Fruit fly (Drosophila melanogaster): Measurements from ENCODE around the gene CG13887.

CG13887 gene

dm6 chr3L:813911-814310 is 23.8 kb upstream of the CG13887 start:
- peak; percentile 0 for TF ChIP-seq CG15710 (tag; optimal IDR thresholded peaks at IDR 0.05)
- no peak for TF ChIP-seq rn (GFP tag; IDR thresholded peaks at IDR 0.05)
- peak; percentile 32 for TF ChIP-seq CG17806 (tag; optimal IDR thresholded peaks at IDR 0.05)
- TF ChIP-seq CG8159 (tag; optimal IDR thresholded peaks at IDR 0.05) = peak; percentile 31
- TF ChIP-seq CG14655 (GFP tag; optimal IDR thresholded peaks at IDR 0.05) = peak; percentile 56
- peak; percentile 45; the same call in 1 of the 3 replicates for TF ChIP-seq CG4496 (GFP tag; IDR thresholded peaks at IDR 0.05)
- peak; percentile 43 for TF ChIP-seq CG8301 (tag; optimal IDR thresholded peaks at IDR 0.05)
- TF ChIP-seq Pif1A (GFP tag; optimal IDR thresholded peaks at IDR 0.05) = peak; percentile 21
- TF ChIP-seq Ets98B (GFP tag; IDR thresholded peaks at IDR 0.05) = peak; percentile 33; the same call in 1 of the 2 replicates
- no peak for TF ChIP-seq D1 (tag; optimal IDR thresholded peaks at IDR 0.05)
- no peak for TF ChIP-seq CG13204 (GFP tag; optimal IDR thresholded peaks at IDR 0.05)
- TF ChIP-seq EcR (GFP tag; optimal IDR thresholded peaks at IDR 0.05) = no peak
- TF ChIP-seq CG10348 (GFP tag; IDR thresholded peaks at IDR 0.05) = no peak
- 0 out of 2 replicates have a peak, but pooled peaks have one; percentile 16 for TF ChIP-seq CG12605 (GFP tag; IDR thresholded peaks at IDR 0.05)
- no peak for TF ChIP-seq Snoo (tag; optimal IDR thresholded peaks at IDR 0.05)
- TF ChIP-seq fd96Ca (GFP tag; IDR thresholded peaks at IDR 0.05) = 0 out of 3 replicates have a peak, but pooled peaks have one; percentile 44
- peak; percentile 31 for TF ChIP-seq CG9948 (tag; optimal IDR thresholded peaks at IDR 0.05)
- no peak for TF ChIP-seq CG34367 (tag; optimal IDR thresholded peaks at IDR 0.05)

- 0 out of 3 replicates have a peak, but pooled peaks have one; percentile 31 for TF ChIP-seq CG4496 (GFP tag; IDR thresholded peaks at IDR 0.05)
- TF ChIP-seq CG12605 (GFP tag; IDR thresholded peaks at IDR 0.05) = no peak
- no peak for TF ChIP-seq Pif1B (GFP tag; optimal IDR thresholded peaks at IDR 0.05)
Observed at dm6 chr3L:815234-816200, 22.1 kb upstream of the CG13887 start.

dm6 chr3L:817708-818107 is 20.0 kb upstream of the CG13887 start:
- TF ChIP-seq CG32121 (GFP tag; IDR thresholded peaks at IDR 0.05) (no peak), Pif1B (GFP tag; optimal IDR thresholded peaks at IDR 0.05) (peak; percentile 46), CG9948 (tag; optimal IDR thresholded peaks at IDR 0.05) (peak; percentile 38), Snoo (tag; optimal IDR thresholded peaks at IDR 0.05) (peak; percentile 22), CG4496 (GFP tag; IDR thresholded peaks at IDR 0.05) (no peak), rn (GFP tag; IDR thresholded peaks at IDR 0.05) (no peak), CG13204 (GFP tag; optimal IDR thresholded peaks at IDR 0.05) (no peak), CG34367 (tag; optimal IDR thresholded peaks at IDR 0.05) (peak; percentile 42), CG15710 (tag; optimal IDR thresholded peaks at IDR 0.05) (peak; percentile 41), CG17806 (tag; optimal IDR thresholded peaks at IDR 0.05) (peak; percentile 38), EcR (GFP tag; optimal IDR thresholded peaks at IDR 0.05) (no peak), Ets98B (GFP tag; IDR thresholded peaks at IDR 0.05) (no peak), Pif1A (GFP tag; optimal IDR thresholded peaks at IDR 0.05) (peak; percentile 63), CG8159 (tag; optimal IDR thresholded peaks at IDR 0.05) (peak; percentile 59)

- TF ChIP-seq CG12605 (GFP tag; IDR thresholded peaks at IDR 0.05) (no peak), CG13204 (GFP tag; optimal IDR thresholded peaks at IDR 0.05) (no peak), CG34367 (tag; optimal IDR thresholded peaks at IDR 0.05) (peak; percentile 17), CG17806 (tag; optimal IDR thresholded peaks at IDR 0.05) (peak; percentile 24), gl (tag; optimal IDR thresholded peaks at IDR 0.05) (no peak), CG4496 (GFP tag; IDR thresholded peaks at IDR 0.05) (no peak; the same call in 2 of the 3 replicates), EcR (GFP tag; optimal IDR thresholded peaks at IDR 0.05) (no peak), CG8159 (tag; optimal IDR thresholded peaks at IDR 0.05) (peak; percentile 61), CG14655 (GFP tag; optimal IDR thresholded peaks at IDR 0.05) (peak; percentile 10), CG8301 (tag; optimal IDR thresholded peaks at IDR 0.05) (peak; percentile 14), fd96Ca (GFP tag; IDR thresholded peaks at IDR 0.05) (peak; percentile 39; the same call in 1 of the 3 replicates), CG9948 (tag; optimal IDR thresholded peaks at IDR 0.05) (peak; percentile 20), CG15710 (tag; optimal IDR thresholded peaks at IDR 0.05) (peak; percentile 43), rn (GFP tag; IDR thresholded peaks at IDR 0.05) (no peak), Pif1A (GFP tag; optimal IDR thresholded peaks at IDR 0.05) (peak; percentile 61), Snoo (tag; optimal IDR thresholded peaks at IDR 0.05) (peak; percentile 58), Ets98B (GFP tag; IDR thresholded peaks at IDR 0.05) (peak; percentile 25; the same call in 1 of the 2 replicates), Pif1B (GFP tag; optimal IDR thresholded peaks at IDR 0.05) (peak; percentile 41), CG32121 (GFP tag; IDR thresholded peaks at IDR 0.05) (peak; percentile 10), CG10348 (GFP tag; IDR thresholded peaks at IDR 0.05) (peak; percentile 31; the same call in 1 of the 2 replicates), D1 (tag; optimal IDR thresholded peaks at IDR 0.05) (no peak)
Observed at dm6 chr3L:818438-819138, 19.1 kb upstream of the CG13887 start.

- peak; percentile 51; the same call in 1 of the 2 replicates for TF ChIP-seq rn (GFP tag; IDR thresholded peaks at IDR 0.05)
- TF ChIP-seq Snoo (tag; optimal IDR thresholded peaks at IDR 0.05) = peak; percentile 67
- TF ChIP-seq CG34367 (tag; optimal IDR thresholded peaks at IDR 0.05) = no peak
- peak; percentile 33 for TF ChIP-seq Pif1A (GFP tag; optimal IDR thresholded peaks at IDR 0.05)
- peak; percentile 57; the same call in 1 of the 3 replicates for TF ChIP-seq fd96Ca (GFP tag; IDR thresholded peaks at IDR 0.05)
- TF ChIP-seq CG10348 (GFP tag; IDR thresholded peaks at IDR 0.05) = no peak
- TF ChIP-seq Ets98B (GFP tag; IDR thresholded peaks at IDR 0.05) = peak; percentile 55
- peak; percentile 16 for TF ChIP-seq CG17806 (tag; optimal IDR thresholded peaks at IDR 0.05)
- TF ChIP-seq CG15710 (tag; optimal IDR thresholded peaks at IDR 0.05) = peak; percentile 3
- no peak for TF ChIP-seq EcR (GFP tag; optimal IDR thresholded peaks at IDR 0.05)
- TF ChIP-seq CG8301 (tag; optimal IDR thresholded peaks at IDR 0.05) = peak; percentile 1
- peak; percentile 56 for TF ChIP-seq Pif1B (GFP tag; optimal IDR thresholded peaks at IDR 0.05)
- 0 out of 2 replicates have a peak, but pooled peaks have one; percentile 23 for TF ChIP-seq CG32121 (GFP tag; IDR thresholded peaks at IDR 0.05)
- TF ChIP-seq CG4496 (GFP tag; IDR thresholded peaks at IDR 0.05) = peak; percentile 71
Observed at dm6 chr3L:819297-819886, 18.3 kb upstream of the CG13887 start.
